Worm (Caenorhabditis elegans) whole organism, L1 larva: ENCODE data around the gene gpc-1.

Experiments
- ama-1 ChIP-seq: fragments of 150-350 bp; optimal IDR thresholded peaks from 2 replicates; lab custom pipeline; 2014
- ceh-82 ChIP-seq, 3 experiments: fragments of 150-350 bp in 1 of 3; sonication (generic microtip) in 2 of 3; optimal IDR thresholded peaks; 2 replicates each; lab custom pipeline; 2014 to 2017; ENCODE audit warnings: missing biosample characterization in 3 of 3, missing genetic modification characterization in 3 of 3
- ceh-90 ChIP-seq: sonication (generic microtip); optimal IDR thresholded peaks from 2 replicates; lab custom pipeline; 2016; ENCODE audit warnings: missing genetic modification characterization, missing compliant biosample characterization
- jun-1 ChIP-seq: fragments of 150-350 bp; optimal IDR thresholded peaks from 2 replicates; lab custom pipeline; 2014; ENCODE audit warnings: missing biosample characterization, missing genetic modification reagents, missing genetic modification characterization
- mep-1 ChIP-seq: fragments of 150-350 bp; optimal IDR thresholded peaks from 2 replicates; lab custom pipeline; 2014; ENCODE audit warnings: missing biosample characterization, missing genetic modification characterization
- nhr-237 ChIP-seq: fragments of 150-350 bp; optimal IDR thresholded peaks from 2 replicates; lab custom pipeline; 2014; ENCODE audit warnings: missing biosample characterization, missing genetic modification characterization
- unc-86 ChIP-seq: sonication (generic microtip); optimal IDR thresholded peaks from 2 replicates; lab custom pipeline; 2016; ENCODE audit warnings: missing genetic modification characterization, missing compliant biosample characterization

- TF ChIP-seq ceh-90 (tag; lab: Kevin White, UChicago) (no peak), ceh-82 (tag; optimal IDR thresholded peaks at IDR 0.05; lab: Kevin White, UChicago) (peak in 1 of 3 experiments; percentile 7), ama-1 (lab: Kevin White, UChicago) (no peak), jun-1 (tag; lab: Kevin White, UChicago) (no peak), unc-86 (tag; lab: Kevin White, UChicago) (no peak), nhr-237 (tag; lab: Kevin White, UChicago) (no peak), mep-1 (tag; lab: Kevin White, UChicago) (no peak)
Observed at ce11 chrX:12903810-12904209, 19.0 kb upstream of the gpc-1 start.
